Worm (Caenorhabditis elegans): ENCODE results near the gene ZK250.14.

Gene ZK250.14

ce11 chrII:1895762-1896161 lies 49.2 kb downstream of the ZK250.14 start, which contains the start of gene math-25:
Gene math-25, plus strand, starts transcription at chrII:1896062.
- TF ChIP-seq tab-1 (GFP tag; IDR thresholded peaks at IDR 0.05) (no peak), T22C8.4 (GFP tag; IDR thresholded peaks at IDR 0.05) (no peak), ztf-23 (GFP tag; IDR thresholded peaks at IDR 0.05) (no peak), flt-1 (GFP tag; IDR thresholded peaks at IDR 0.05) (no peak), cog-1 (tag; optimal IDR thresholded peaks at IDR 0.05) (no peak), klf-2 (GFP tag; conservative IDR thresholded peaks at IDR 0.05) (no peak)

- TF ChIP-seq flt-1 (GFP tag; IDR thresholded peaks at IDR 0.05) (no peak), klf-2 (GFP tag; conservative IDR thresholded peaks at IDR 0.05) (no peak), tab-1 (GFP tag; IDR thresholded peaks at IDR 0.05) (no peak), ref-1 (GFP tag; conservative IDR thresholded peaks at IDR 0.05) (no peak), ztf-29 (GFP tag; IDR thresholded peaks at IDR 0.05) (no peak), cog-1 (tag; optimal IDR thresholded peaks at IDR 0.05) (no peak), med-1 (GFP tag; optimal IDR thresholded peaks at IDR 0.05; ENCODE audit: insufficient read depth) (no peak), T22C8.4 (GFP tag; IDR thresholded peaks at IDR 0.05) (no peak), ztf-23 (GFP tag; IDR thresholded peaks at IDR 0.05) (no peak)
Measured at ce11 chrII:1895278-1895677, 49.7 kb downstream of the ZK250.14 start, which contains the start of gene C46F9.5. Gene C46F9.5, plus strand, starts transcription at chrII:1895578.

Data from whole organism, midembryonic.